Fruit fly (Drosophila melanogaster) whole organism, embryonic: ENCODE data around the gene Drice.

Experiments used
- ATbp ChIP-seq: fragments of 200-800 bp; sonication (Bioruptor generic); optimal IDR thresholded peaks from 2 replicates; lab custom pipeline; 2017; ENCODE audit warnings: missing biosample characterization, mild to moderate bottlenecking, missing genetic modification characterization, missing genetic modification reagents
- Abd-B ChIP-seq: fragments of 200-800 bp; sonication (Bioruptor generic); optimal IDR thresholded peaks from 2 replicates; lab custom pipeline; 2018; ENCODE audit warnings: missing biosample characterization, mild to moderate bottlenecking, missing genetic modification characterization, moderate library complexity
- Awh ChIP-seq: fragments of 200-800 bp; sonication (Bioruptor generic); IDR thresholded peaks from 2 replicates; pipeline ENCODE4, ENCODE4 v1.3.6; 2022; ENCODE audit warnings: missing biosample characterization, missing genetic modification characterization
- Bdp1 ChIP-seq: fragments of 200-800 bp; sonication (Bioruptor generic); optimal IDR thresholded peaks from 3 replicates; lab custom pipeline; 2016; ENCODE audit warnings: missing biosample characterization, missing genetic modification characterization
- CG11696 ChIP-seq: fragments of 200-800 bp; sonication (Bioruptor generic); IDR thresholded peaks from 2 replicates; pipeline ENCODE4 v1.3.6; 2022; ENCODE audit warnings: missing biosample characterization, missing genetic modification characterization
- CG12942 ChIP-seq: fragments of 200-800 bp; sonication (Bioruptor generic); optimal IDR thresholded peaks from 3 replicates; lab custom pipeline; 2016; ENCODE audit warnings: missing biosample characterization, missing genetic modification characterization
- CG17568 ChIP-seq: fragments of 200-800 bp; sonication (Bioruptor generic); optimal IDR thresholded peaks from 2 replicates; lab custom pipeline; 2018; ENCODE audit warnings: missing biosample characterization, mild to moderate bottlenecking, missing genetic modification characterization, moderate library complexity
- CG31388 ChIP-seq: fragments of 200-800 bp; sonication (Bioruptor generic); optimal IDR thresholded peaks from 2 replicates; lab custom pipeline; 2016; ENCODE audit warnings: missing biosample characterization, missing genetic modification characterization
- CG7357 ChIP-seq: fragments of 200-800 bp; sonication (Bioruptor generic); IDR thresholded peaks from 3 replicates; pipeline ENCODE4 v1.3.6; 2022; ENCODE audit warnings: missing biosample characterization, missing genetic modification characterization
- CG9932 ChIP-seq: fragments of 200-800 bp; sonication (Bioruptor generic); IDR thresholded peaks from 2 replicates; pipeline ENCODE4 v1.3.6; 2022; ENCODE audit warnings: missing biosample characterization, missing genetic modification characterization
- Ets65A ChIP-seq: fragments of 200-800 bp; sonication (Bioruptor generic); peaks from one replicate; lab custom pipeline; 2016; ENCODE audit warnings: missing biosample characterization, missing genetic modification characterization
- Fer3 ChIP-seq: fragments of 200-800 bp; sonication (Bioruptor generic); optimal IDR thresholded peaks from 2 replicates; lab custom pipeline; 2018; ENCODE audit warnings: missing biosample characterization, mild to moderate bottlenecking, missing genetic modification characterization, moderate library complexity
- GATAe ChIP-seq: fragments of 200-800 bp; sonication (Bioruptor generic); conservative IDR thresholded peaks from 2 replicates; pipeline ENCODE4 v1.3.6; 2022; ENCODE audit warnings: missing biosample characterization, missing genetic modification characterization
- HLH4C ChIP-seq: fragments of 200-800 bp; sonication (Bioruptor generic); IDR thresholded peaks from 3 replicates; pipeline ENCODE4 v1.3.6; 2022; ENCODE audit warnings: missing biosample characterization, missing genetic modification characterization; ENCODE audit not compliant: partially characterized antibody
- Hr78 ChIP-seq, 2 experiments: fragments of 200-800 bp in 1 of 2; fragments of >200 bp in 1 of 2; sonication (Bioruptor generic) in 1 of 2; optimal IDR thresholded peaks; 2 replicates each; lab custom pipeline; 2017 to 2019; ENCODE audit warnings: missing biosample characterization in 2 of 2, missing genetic modification characterization in 2 of 2, mild to moderate bottlenecking in 1 of 2, moderate library complexity in 1 of 2
- Med ChIP-seq: fragments of 200-800 bp; sonication (Bioruptor generic); peaks from one replicate; lab custom pipeline; 2016; ENCODE audit warnings: missing biosample characterization, missing genetic modification characterization, mild to moderate bottlenecking, inconsistent platforms, moderate library complexity
- Opbp ChIP-seq: fragments of 200-800 bp; sonication (Bioruptor generic); IDR thresholded peaks from 3 replicates; pipeline ENCODE4 v1.3.6; 2022; ENCODE audit warnings: missing biosample characterization, missing genetic modification characterization; ENCODE audit not compliant: partially characterized antibody
- PHDP ChIP-seq: fragments of 200-800 bp; sonication (Bioruptor generic); optimal IDR thresholded peaks from 3 replicates; lab custom pipeline; 2018; ENCODE audit warnings: missing biosample characterization, mild to moderate bottlenecking, missing genetic modification characterization, moderate library complexity
- Pdp1 ChIP-seq, 2 experiments: fragments of 200-800 bp; sonication (Bioruptor generic); optimal IDR thresholded peaks; 3 replicates each; lab custom pipeline; 2016; ENCODE audit warnings: missing biosample characterization in 2 of 2, missing genetic modification characterization in 2 of 2, mild to moderate bottlenecking in 1 of 2, moderate library complexity in 1 of 2
- Ptx1 ChIP-seq: fragments of 200-800 bp; sonication (Bioruptor generic); IDR thresholded peaks from 2 replicates; pipeline ENCODE4 v1.3.6; 2022; ENCODE audit warnings: missing biosample characterization, missing genetic modification characterization
- Sox102F ChIP-seq: fragments of 200-800 bp; sonication (Bioruptor generic); optimal IDR thresholded peaks from 2 replicates; lab custom pipeline; 2018; ENCODE audit warnings: missing biosample characterization, mild to moderate bottlenecking, missing genetic modification characterization, moderate library complexity
- Sry-β ChIP-seq: fragments of 200-800 bp; sonication (Bioruptor generic); optimal IDR thresholded peaks from 2 replicates; lab custom pipeline; 2018; ENCODE audit warnings: missing biosample characterization, mild to moderate bottlenecking, missing genetic modification characterization, moderate library complexity
- cg ChIP-seq: fragments of 200-800 bp; sonication (Bioruptor generic); optimal IDR thresholded peaks from 3 replicates; lab custom pipeline; 2019; ENCODE audit warnings: missing biosample characterization, mild to moderate bottlenecking, missing genetic modification characterization, moderate library complexity
- ci ChIP-seq: fragments of 200-800 bp; sonication (Bioruptor generic); IDR thresholded peaks from 3 replicates; pipeline ENCODE4 v1.3.6; 2022; ENCODE audit warnings: missing biosample characterization, missing genetic modification characterization
- dpn ChIP-seq, 2 experiments: fragments of 200-800 bp; sonication (Bioruptor generic); optimal IDR thresholded peaks; 3 replicates each; lab custom pipeline; 2016; ENCODE audit warnings: missing biosample characterization in 2 of 2, missing genetic modification characterization in 2 of 2
- ewg ChIP-seq: fragments of 200-800 bp; sonication (Bioruptor generic); optimal IDR thresholded peaks from 3 replicates; lab custom pipeline; 2017; ENCODE audit warnings: mild to moderate bottlenecking, missing biosample characterization, missing genetic modification reagents, missing genetic modification characterization
- exex ChIP-seq: fragments of 200-800 bp; sonication (Bioruptor generic); optimal IDR thresholded peaks from 4 replicates; lab custom pipeline; 2018; ENCODE audit warnings: missing biosample characterization, mild to moderate bottlenecking, missing genetic modification characterization, moderate library complexity
- fru ChIP-seq: fragments of >200 bp; optimal IDR thresholded peaks from 2 replicates; lab custom pipeline; 2017
- gro ChIP-seq: fragments of 200-800 bp; sonication (Bioruptor generic); optimal IDR thresholded peaks from 2 replicates; lab custom pipeline; 2016; ENCODE audit warnings: missing biosample characterization, missing genetic modification characterization
- hth ChIP-seq: fragments of >200 bp; optimal IDR thresholded peaks from 2 replicates; lab custom pipeline; 2017; ENCODE audit warnings: inconsistent platforms
- mirr ChIP-seq: fragments of 200-800 bp; sonication (Bioruptor generic); optimal IDR thresholded peaks from 3 replicates; lab custom pipeline; 2018; ENCODE audit warnings: missing biosample characterization, mild to moderate bottlenecking, missing genetic modification characterization
- slou ChIP-seq: fragments of 200-800 bp; sonication (Bioruptor generic); optimal IDR thresholded peaks from 3 replicates; lab custom pipeline; 2016; ENCODE audit warnings: missing biosample characterization, missing genetic modification characterization
- sr ChIP-seq: fragments of 200-800 bp; sonication (Bioruptor generic); IDR thresholded peaks from 3 replicates; pipeline ENCODE4 v1.3.6; 2022; ENCODE audit warnings: missing biosample characterization, missing genetic modification characterization
- sug ChIP-seq: fragments of 200-800 bp; optimal IDR thresholded peaks from 2 replicates; lab custom pipeline; 2019; ENCODE audit warnings: missing biosample characterization, mild to moderate bottlenecking, missing genetic modification characterization, moderate library complexity
- vvl ChIP-seq: fragments of 200-800 bp; sonication (Bioruptor generic); IDR thresholded peaks from 2 replicates; pipeline ENCODE4 v1.3.6; 2022; ENCODE audit warnings: missing biosample characterization, missing genetic modification characterization
- zfh1 ChIP-seq: fragments of 200-800 bp; sonication (Bioruptor generic); IDR thresholded peaks from 3 replicates; pipeline ENCODE4 v1.3.6; 2022; ENCODE audit warnings: missing biosample characterization, missing genetic modification characterization

Drice gene

dm6 chr3R:29787891-29788549 lies 11.4 kb upstream of the Drice start (continued):
- TF ChIP-seq Med (GFP tag; lab: Kevin White, UChicago) (peak; percentile 55), sug (tag; lab: Kevin White, UChicago) (peak; percentile 77), ATbp (GFP tag; lab: Kevin White, UChicago) (peak; percentile 29), Fer3 (tag; lab: Kevin White, UChicago) (no peak), Bdp1 (GFP tag; lab: Kevin White, UChicago) (no peak), vvl (GFP tag; lab: Robert Waterston, UW) (peak; percentile 8; the same call in 1 of the 2 replicates), CG12942 (GFP tag; lab: Kevin White, UChicago) (no peak), mirr (GFP tag; lab: Kevin White, UChicago) (peak; percentile 25), CG9932 (GFP tag; lab: Robert Waterston, UW) (peak; percentile 35; the same call in 1 of the 2 replicates), Sox102F (peak; percentile 18)

dm6 chr3R:29790183-29790582 lies 9.3 kb upstream of the Drice start:
- no peak for TF ChIP-seq PHDP (tag; lab: Kevin White, UChicago)
- no peak for TF ChIP-seq Opbp (GFP tag; lab: Robert Waterston, UW)
- 0 out of 2 replicates have a peak, but pooled peaks have one; percentile 30 for TF ChIP-seq vvl (GFP tag; lab: Robert Waterston, UW)
- no peak for TF ChIP-seq cg (GFP tag; lab: Kevin White, UChicago)
- no peak for TF ChIP-seq Ptx1
- TF ChIP-seq Awh (GFP tag; lab: Robert Waterston, UW), result no peak
- no peak for TF ChIP-seq exex
- no peak for TF ChIP-seq gro (GFP tag; lab: Kevin White, UChicago)
- peak; percentile 90 for TF ChIP-seq sr (GFP tag; lab: Robert Waterston, UW)
- TF ChIP-seq CG11696 (GFP tag; lab: Robert Waterston, UW), result 0 out of 2 replicates have a peak, but pooled peaks have one; percentile 25
- no peak for TF ChIP-seq GATAe
- no peak for TF ChIP-seq ci (GFP tag; lab: Robert Waterston, UW)
- TF ChIP-seq zfh1 (GFP tag; lab: Robert Waterston, UW), result no peak
- TF ChIP-seq Sry-β (GFP tag; lab: Kevin White, UChicago), result no peak
- TF ChIP-seq fru (lab: Kevin White, UChicago), result no peak
- TF ChIP-seq Ets65A (GFP tag; lab: Kevin White, UChicago), result no peak
- no peak for TF ChIP-seq dpn (GFP tag; optimal IDR thresholded peaks at IDR 0.05; lab: Kevin White, UChicago)
- no peak for TF ChIP-seq CG17568
- TF ChIP-seq HLH4C, result no peak
- no peak for TF ChIP-seq slou (GFP tag; lab: Kevin White, UChicago)
- TF ChIP-seq CG31388 (GFP tag; lab: Kevin White, UChicago), result no peak
- TF ChIP-seq ewg (GFP tag; lab: Kevin White, UChicago), result no peak
- 0 out of 3 replicates have a peak, but pooled peaks have one; percentile 10 for TF ChIP-seq CG7357 (GFP tag; lab: Robert Waterston, UW)
- no peak for TF ChIP-seq Abd-B (GFP tag; lab: Kevin White, UChicago)
- peak in 1 of 2 experiments; percentile 49 for TF ChIP-seq Pdp1 (GFP tag; optimal IDR thresholded peaks at IDR 0.05; lab: Kevin White, UChicago)
- no peak for TF ChIP-seq hth (lab: Kevin White, UChicago)
- TF ChIP-seq Hr78 (GFP tag; optimal IDR thresholded peaks at IDR 0.05; lab: Kevin White, UChicago), result no peak
